Worm (Caenorhabditis elegans) whole organism, late embryonic: ENCODE data around the gene lab-2.

Experiments used
- K09A11.1 ChIP-seq: sonication (generic microtip); optimal IDR thresholded peaks from 2 replicates; lab custom pipeline; 2017; ENCODE audit warnings: antibody characterized with exemption, mild to moderate bottlenecking, missing genetic modification characterization, missing compliant biosample characterization; ENCODE audit not compliant: insufficient read depth
- ceh-14 ChIP-seq: sonication (generic microtip); optimal IDR thresholded peaks from 2 replicates; lab custom pipeline; 2016; ENCODE audit warnings: missing genotype, missing genetic modification characterization, missing compliant biosample characterization
- elt-2 ChIP-seq: sonication (generic microtip); optimal IDR thresholded peaks from 2 replicates; lab custom pipeline; 2016; ENCODE audit warnings: missing genetic modification reagents, missing genetic modification characterization, missing compliant biosample characterization
- hlh-6 ChIP-seq: sonication (generic microtip); optimal IDR thresholded peaks from 2 replicates; lab custom pipeline; 2016; ENCODE audit warnings: missing genotype, missing genetic modification characterization, missing compliant biosample characterization
- lim-6 ChIP-seq: sonication (generic microtip); optimal IDR thresholded peaks from 2 replicates; lab custom pipeline; 2016; ENCODE audit warnings: missing genetic modification characterization, missing compliant biosample characterization
- nfya-1 ChIP-seq: sonication (generic microtip); optimal IDR thresholded peaks from 2 replicates; lab custom pipeline; 2017; ENCODE audit warnings: missing genetic modification characterization, mild to moderate bottlenecking, missing compliant biosample characterization, antibody characterized with exemption, moderate library complexity
- nhr-11 ChIP-seq: fragments of 150-350 bp; optimal IDR thresholded peaks from 2 replicates; lab custom pipeline; 2014; ENCODE audit warnings: missing biosample characterization, missing genetic modification characterization
- rnt-1 ChIP-seq: sonication (generic microtip); optimal IDR thresholded peaks from 2 replicates; lab custom pipeline; 2016; ENCODE audit warnings: missing genetic modification characterization, missing compliant biosample characterization
- sox-2 ChIP-seq: fragments of 200-800 bp; sonication (Bioruptor generic); IDR thresholded peaks from 2 replicates; pipeline ENCODE4 v1.3.6; 2022; ENCODE audit warnings: missing genetic modification reagents, missing genetic modification characterization, missing compliant biosample characterization
- tbx-7 ChIP-seq: sonication (generic microtip); optimal IDR thresholded peaks from 2 replicates; lab custom pipeline; 2016; ENCODE audit warnings: missing genotype, missing genetic modification characterization, missing compliant biosample characterization
- unc-86 ChIP-seq: sonication (generic microtip); optimal IDR thresholded peaks from 2 replicates; lab custom pipeline; 2016; ENCODE audit warnings: missing genetic modification characterization, missing compliant biosample characterization

- TF ChIP-seq hlh-6 (tag; lab: Kevin White, UChicago) (no peak), sox-2 (no peak), elt-2 (peak; percentile 61), nfya-1 (tag; lab: Kevin White, UChicago) (no peak), nhr-11 (tag; lab: Kevin White, UChicago) (no peak), unc-86 (tag; lab: Kevin White, UChicago) (no peak), K09A11.1 (tag; lab: Kevin White, UChicago) (no peak), ceh-14 (tag; lab: Kevin White, UChicago) (no peak), lim-6 (tag; lab: Kevin White, UChicago) (no peak), rnt-1 (tag; lab: Kevin White, UChicago) (no peak), tbx-7 (tag; lab: Kevin White, UChicago) (no peak)
Observed at ce11 chrIII:7375434-7375833, 46.0 kb upstream of the lab-2 start.
